Fruit fly (Drosophila melanogaster) S2 (cell line): ENCODE measurements around the gene CG44198.

Experiments used
- CG8478 ChIP-seq: fragments of >200 bp; optimal IDR thresholded peaks from 2 replicates; lab custom pipeline; 2018
- CTCF ChIP-seq, 2 experiments: fragments of >200 bp; optimal IDR thresholded peaks; 2 replicates each; lab custom pipeline; 2018

DNA sequence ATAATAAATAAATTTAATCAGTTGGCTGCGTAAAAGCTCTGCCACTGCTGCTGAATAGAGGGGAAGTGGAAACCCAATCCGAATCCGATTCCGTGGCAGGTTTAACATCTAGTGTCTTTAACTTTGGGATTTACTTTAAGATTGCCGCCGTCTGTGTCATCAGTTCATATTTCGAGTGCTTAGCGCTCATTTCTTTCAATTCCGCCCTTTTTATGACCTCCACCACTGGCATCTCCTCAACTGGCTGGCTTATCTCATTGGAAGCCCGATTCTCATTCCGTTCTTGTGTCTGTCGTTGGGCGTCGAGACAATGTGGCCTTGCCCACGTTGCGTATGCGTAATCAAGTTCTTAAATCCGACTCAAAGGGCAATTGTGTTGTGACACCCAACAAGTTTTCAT lies 22.0 kb upstream of the CG44198 start:
- no peak for TF ChIP-seq CG8478 (lab: Kevin White, UChicago)
- TF ChIP-seq CTCF (optimal IDR thresholded peaks at IDR 0.05; lab: Kevin White, UChicago) = no peak
